In genomic region chrIV:3527878-3528277, ce11 we compare ENCODE assay signal across 4 worm cellular contexts.
TF ChIP-seq lines count a peak whose summit lies in the region.

No protein-coding gene starts in this region.

TF ChIP-seq in whole organism, L3 larva, 47 proteins besides CTCF, POLR2A, EP300 and RAD21:
- TF ChIP-seq nfya-1 (tag; optimal IDR thresholded peaks at IDR 0.05; lab: Kevin White, UChicago; ENCODE audit: insufficient read depth) (no peak), ceh-28 (tag; optimal IDR thresholded peaks at IDR 0.05; lab: Kevin White, UChicago) (peak; percentile 70)
TF ChIP-seq in whole organism, L3 larva: peak in this region for 1.

TF ChIP-seq in whole organism, L4 larva, 104 proteins besides CTCF, POLR2A, EP300 and RAD21:
- TF ChIP-seq nhr-77 (tag; optimal IDR thresholded peaks at IDR 0.05; lab: Kevin White, UChicago) = no peak
- TF ChIP-seq arid-1 (GFP tag; conservative IDR thresholded peaks at IDR 0.05; lab: Robert Waterston, UW) = no peak
- peak in 1 of 2 experiments; percentile 40 for TF ChIP-seq unc-62 (GFP tag; optimal IDR thresholded peaks at IDR 0.05 in 1 of 2; lab: Kevin White, UChicago)
- TF ChIP-seq unc-62 (tag; optimal IDR thresholded peaks at IDR 0.05; lab: Kevin White, UChicago) = no peak
- no peak for TF ChIP-seq mxl-2 (GFP tag; conservative IDR thresholded peaks at IDR 0.05; lab: Robert Waterston, UW)
- no peak for TF ChIP-seq ceh-82 (tag; optimal IDR thresholded peaks at IDR 0.05; lab: Kevin White, UChicago)
- TF ChIP-seq ceh-28 (tag; optimal IDR thresholded peaks at IDR 0.05; lab: Kevin White, UChicago) = peak; percentile 67
- TF ChIP-seq Y5F2A.4 (GFP tag; optimal IDR thresholded peaks at IDR 0.05; lab: Kevin White, UChicago) = no peak
- TF ChIP-seq F44E2.7 (GFP tag; IDR thresholded peaks at IDR 0.05; lab: Robert Waterston, UW) = no peak

TF ChIP-seq in whole organism, late embryonic, 69 proteins besides CTCF, POLR2A, EP300 and RAD21:
- peak; percentile 6 for TF ChIP-seq ceh-48 (tag; optimal IDR thresholded peaks at IDR 0.05; lab: Kevin White, UChicago)
- no peak for TF ChIP-seq ceh-19 (GFP tag; optimal IDR thresholded peaks at IDR 0.05; lab: Kevin White, UChicago)
TF ChIP-seq in whole organism, late embryonic: peak in this region for 1.

TF ChIP-seq in whole organism, midembryonic, 9 proteins besides CTCF, POLR2A, EP300 and RAD21:
- TF ChIP-seq ztf-29 (GFP tag; IDR thresholded peaks at IDR 0.05; lab: Robert Waterston, UW) = no peak
- TF ChIP-seq klf-2 (GFP tag; conservative IDR thresholded peaks at IDR 0.05; lab: Robert Waterston, UW) = no peak
- no peak for TF ChIP-seq ztf-23 (GFP tag; IDR thresholded peaks at IDR 0.05; lab: Robert Waterston, UW)
- peak; percentile 44; the same call in 1 of the 2 replicates for TF ChIP-seq T22C8.4 (GFP tag; IDR thresholded peaks at IDR 0.05; lab: Robert Waterston, UW)
